Fruit fly (Drosophila melanogaster): Measurements from ENCODE around the gene Pfdn1.

- TF ChIP-seq usp (GFP tag; optimal IDR thresholded peaks at IDR 0.05) (no peak), Dll (optimal IDR thresholded peaks at IDR 0.05) (no peak), pan (optimal IDR thresholded peaks at IDR 0.05) (no peak), psq (optimal IDR thresholded peaks at IDR 0.05) (no peak)
These were observed 49.3 kb upstream of the Pfdn1 start, which contains the start of gene H2.0 for dm6 chr2L:6019352-6020131.
